Worm (Caenorhabditis elegans) whole organism, L1 larva: Measurements from ENCODE around the gene sams-5.

Experiments used
- ceh-82 ChIP-seq, 3 experiments: fragments of 150-350 bp in 1 of 3; sonication (generic microtip) in 2 of 3; optimal IDR thresholded peaks; 2 replicates each; lab custom pipeline; 2014 to 2017; ENCODE audit warnings: missing biosample characterization in 3 of 3, missing genetic modification characterization in 3 of 3
- ces-1 ChIP-seq: fragments of 150-350 bp; optimal IDR thresholded peaks from 2 replicates; lab custom pipeline; 2014; ENCODE audit warnings: missing biosample characterization, missing genetic modification reagents, missing genetic modification characterization
- dpl-1 ChIP-seq, 3 experiments: fragments of 150-350 bp in 2 of 3; sonication (generic microtip) in 1 of 3; optimal IDR thresholded peaks; 2 replicates each; lab custom pipeline; 2014 to 2017; ENCODE audit warnings: missing biosample characterization in 3 of 3, missing genetic modification characterization in 3 of 3, missing genetic modification reagents in 3 of 3
- efl-3 ChIP-seq: fragments of 200-800 bp; sonication (Bioruptor generic); optimal IDR thresholded peaks from 2 replicates; lab custom pipeline; 2018; ENCODE audit warnings: mild to moderate bottlenecking, missing genetic modification characterization, missing compliant biosample characterization
- egl-27 ChIP-seq, 2 experiments: fragments of 150-350 bp in 1 of 2; sonication (generic microtip); optimal IDR thresholded peaks; 3 replicates each; lab custom pipeline; 2017 to 2018; ENCODE audit warnings: missing biosample characterization in 2 of 2, missing genetic modification characterization in 2 of 2, missing genetic modification reagents in 2 of 2
- sox-4 ChIP-seq: sonication (generic microtip); optimal IDR thresholded peaks from 2 replicates; lab custom pipeline; 2016; ENCODE audit warnings: missing genetic modification characterization, missing compliant biosample characterization

DNA sequence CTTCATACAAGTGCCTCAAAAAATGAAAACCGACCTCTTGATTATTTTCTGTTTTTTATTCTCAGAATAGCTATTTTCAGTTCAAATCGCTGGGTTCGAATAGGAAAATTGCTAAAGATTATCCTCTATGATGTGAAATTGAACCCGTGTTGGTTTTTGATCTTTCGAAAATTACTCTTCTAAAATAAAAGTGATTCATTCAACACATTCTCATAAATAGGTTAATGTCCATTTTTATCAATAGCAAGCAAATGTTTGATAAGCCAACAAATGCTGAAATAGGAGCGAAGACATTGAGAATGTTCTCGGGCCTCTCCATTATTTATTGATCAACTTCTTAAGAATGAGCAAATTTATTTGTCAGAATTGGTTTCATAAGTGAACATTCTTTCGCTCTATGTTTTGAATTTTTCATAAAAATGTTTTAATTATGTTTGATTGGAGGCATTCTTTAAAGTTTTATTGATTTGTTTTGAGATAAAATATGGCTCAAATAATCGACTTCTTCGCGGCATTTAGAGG is 46.5 kb downstream of the sams-5 start, which contains the start of gene F58F9.3:
- TF ChIP-seq egl-27 (tag; optimal IDR thresholded peaks at IDR 0.05; lab: Kevin White, UChicago) (no peak), dpl-1 (GFP tag; optimal IDR thresholded peaks at IDR 0.05; lab: Kevin White, UChicago) (no peak), sox-4 (tag; lab: Kevin White, UChicago) (no peak), ceh-82 (tag; optimal IDR thresholded peaks at IDR 0.05; lab: Kevin White, UChicago) (no peak), efl-3 (GFP tag; lab: Kevin White, UChicago) (no peak), ces-1 (GFP tag; lab: Kevin White, UChicago) (no peak)
